Worm (Caenorhabditis elegans): ENCODE results near the gene F02D10.2.
"Not testable (repeated sequence)": the region's sequence is repeated elsewhere in the genome, so short reads cannot be mapped to it uniquely, and the experiment has no call there.

DNA sequence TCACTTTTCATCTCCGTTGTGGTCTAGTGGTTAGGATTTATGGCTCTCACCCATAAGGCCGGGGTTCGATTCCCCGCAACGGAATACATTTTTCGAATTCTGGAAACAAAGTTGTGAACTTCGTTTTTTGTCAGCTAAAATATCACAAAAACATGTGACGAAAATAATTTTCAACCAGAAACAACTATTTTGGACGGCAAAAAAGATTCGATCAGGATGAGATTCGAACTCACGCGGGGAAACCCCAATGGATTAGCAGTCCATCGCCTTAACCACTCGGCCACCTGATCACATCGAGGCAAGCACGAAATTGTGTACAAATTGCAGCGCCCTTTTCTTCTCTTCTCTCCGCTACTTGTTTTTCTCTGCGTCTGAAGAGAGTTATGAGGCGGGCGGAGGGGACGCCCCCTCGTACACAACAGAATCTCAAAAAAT, 15.0 kb downstream of the F02D10.2 start:
- peak; percentile 78 for TF ChIP-seq lin-13 (GFP tag; optimal IDR thresholded peaks at IDR 0.05)
- not testable (repeated sequence) for TF ChIP-seq lsy-2 (tag; optimal IDR thresholded peaks at IDR 0.05); fkh-10 (GFP tag; optimal IDR thresholded peaks at IDR 0.05)

Measured in whole organism, L4 larva.